Worm (Caenorhabditis elegans) whole organism, L1 larva: ENCODE results near the gene sup-9.

Experiments used
- C16A3.4 ChIP-seq: fragments of 150-350 bp; optimal IDR thresholded peaks from 2 replicates; lab custom pipeline; 2014; ENCODE audit warnings: missing biosample characterization, missing genetic modification characterization
- Y116A8C.19 ChIP-seq: sonication (generic microtip); optimal IDR thresholded peaks from 2 replicates; lab custom pipeline; 2016; ENCODE audit warnings: missing compliant biosample characterization, missing genetic modification characterization, borderline replicate concordance
- aly-2 ChIP-seq: fragments of 150-350 bp; optimal IDR thresholded peaks from 2 replicates; lab custom pipeline; 2014; ENCODE audit warnings: missing biosample characterization, missing genetic modification characterization
- ceh-8 ChIP-seq: fragments of 200-800 bp; sonication (Bioruptor generic); optimal IDR thresholded peaks from 2 replicates; lab custom pipeline; 2018; ENCODE audit warnings: mild to moderate bottlenecking, missing genetic modification characterization, moderate library complexity, missing compliant biosample characterization
- dpl-1 ChIP-seq, 3 experiments: fragments of 150-350 bp in 2 of 3; sonication (generic microtip) in 1 of 3; optimal IDR thresholded peaks; 2 replicates each; lab custom pipeline; 2014 to 2017; ENCODE audit warnings: missing biosample characterization in 3 of 3, missing genetic modification characterization in 3 of 3, missing genetic modification reagents in 3 of 3
- elt-2 ChIP-seq: sonication (generic microtip); optimal IDR thresholded peaks from 2 replicates; lab custom pipeline; 2016; ENCODE audit warnings: missing genetic modification characterization, mild to moderate bottlenecking, inconsistent platforms, missing compliant biosample characterization, missing genetic modification reagents
- jun-1 ChIP-seq: fragments of 150-350 bp; optimal IDR thresholded peaks from 2 replicates; lab custom pipeline; 2014; ENCODE audit warnings: missing biosample characterization, missing genetic modification reagents, missing genetic modification characterization
- lin-13 ChIP-seq: fragments of 150-350 bp; optimal IDR thresholded peaks from 2 replicates; lab custom pipeline; 2014; ENCODE audit warnings: missing biosample characterization, missing genetic modification reagents, missing genetic modification characterization
- mdl-1 ChIP-seq, 2 experiments: fragments of 150-350 bp; optimal IDR thresholded peaks; 2 replicates each; lab custom pipeline; 2014 to 2017; ENCODE audit warnings: missing biosample characterization in 2 of 2, missing genetic modification characterization in 2 of 2, inconsistent platforms in 1 of 2
- nhr-11 ChIP-seq: fragments of 150-350 bp; optimal IDR thresholded peaks from 2 replicates; lab custom pipeline; 2014; ENCODE audit warnings: missing biosample characterization, missing genetic modification characterization
- nhr-237 ChIP-seq: fragments of 150-350 bp; optimal IDR thresholded peaks from 2 replicates; lab custom pipeline; 2014; ENCODE audit warnings: missing biosample characterization, missing genetic modification characterization
- unc-30 ChIP-seq: sonication (generic microtip); optimal IDR thresholded peaks from 2 replicates; lab custom pipeline; 2017; ENCODE audit warnings: missing biosample characterization, missing genetic modification characterization

ce11 chrII:2734735-2735134 is 47.9 kb upstream of the sup-9 start:
- TF ChIP-seq unc-30: no peak
- no peak for TF ChIP-seq aly-2 (tag; lab: Kevin White, UChicago)
- TF ChIP-seq jun-1 (tag; lab: Kevin White, UChicago): no peak
- TF ChIP-seq nhr-11 (tag; lab: Kevin White, UChicago): no peak
- no peak for TF ChIP-seq Y116A8C.19 (tag; lab: Kevin White, UChicago)
- TF ChIP-seq dpl-1 (GFP tag; optimal IDR thresholded peaks at IDR 0.05; lab: Kevin White, UChicago): peak in 2 of 3 experiments; percentile 12 to 21
- no peak for TF ChIP-seq mdl-1 (tag; optimal IDR thresholded peaks at IDR 0.05; lab: Kevin White, UChicago)
- no peak for TF ChIP-seq C16A3.4 (tag; lab: Kevin White, UChicago)
- no peak for TF ChIP-seq ceh-8 (GFP tag; lab: Kevin White, UChicago)
- TF ChIP-seq elt-2: no peak
- no peak for TF ChIP-seq nhr-237
- TF ChIP-seq lin-13: no peak
